Fruit fly (Drosophila melanogaster) ovary, adult (tissue): ENCODE data around the gene Pss.

Source experiments
- CG17801 ChIP-seq: fragments of 200-800 bp; optimal IDR thresholded peaks from 2 replicates; lab custom pipeline; 2019; ENCODE audit warnings: missing biosample characterization, mild to moderate bottlenecking, missing genetic modification characterization, moderate library complexity; ENCODE audit not compliant: partially characterized antibody

Pss gene

dm6 chr3L:20493417-20494261, 32.3 kb downstream of the Pss start:
- peak; percentile 95 for TF ChIP-seq CG17801 (GFP tag; lab: Kevin White, UChicago)

- no peak for TF ChIP-seq CG17801 (GFP tag; lab: Kevin White, UChicago)
Observed at dm6 chr3L:20491525-20492132, 34.3 kb downstream of the Pss start, which contains the start of gene ND-39. ND-39 (plus strand) TSS chr3L:20492082.

dm6 chr3L:20487649-20488048, 38.3 kb downstream of the Pss start:
- no peak for TF ChIP-seq CG17801 (GFP tag; lab: Kevin White, UChicago)

- peak; percentile 87 for TF ChIP-seq CG17801 (GFP tag; lab: Kevin White, UChicago)
Observed at dm6 chr3L:20474789-20475208, 51.2 kb downstream of the Pss start.

- no peak for TF ChIP-seq CG17801 (GFP tag; lab: Kevin White, UChicago)
Observed at dm6 chr3L:20474197-20474788, 51.7 kb downstream of the Pss start, which contains the start of gene isoQC. isoQC (plus strand) TSS chr3L:20474466.

dm6 chr3L:20473021-20473799, 52.8 kb downstream of the Pss start, which contains the start of the genes CG32428 and CG5969:
CG32428 (minus strand) TSS chr3L:20473723.
CG5969 (plus strand) TSS chr3L:20473783.
- peak; percentile 24 for TF ChIP-seq CG17801 (GFP tag; lab: Kevin White, UChicago)

dm6 chr3L:20472607-20473006, 53.4 kb downstream of the Pss start:
- TF ChIP-seq CG17801 (GFP tag; lab: Kevin White, UChicago) = no peak
